Worm (Caenorhabditis elegans): ENCODE results near the gene F17C11.26.

F17C11.26 gene

DNA sequence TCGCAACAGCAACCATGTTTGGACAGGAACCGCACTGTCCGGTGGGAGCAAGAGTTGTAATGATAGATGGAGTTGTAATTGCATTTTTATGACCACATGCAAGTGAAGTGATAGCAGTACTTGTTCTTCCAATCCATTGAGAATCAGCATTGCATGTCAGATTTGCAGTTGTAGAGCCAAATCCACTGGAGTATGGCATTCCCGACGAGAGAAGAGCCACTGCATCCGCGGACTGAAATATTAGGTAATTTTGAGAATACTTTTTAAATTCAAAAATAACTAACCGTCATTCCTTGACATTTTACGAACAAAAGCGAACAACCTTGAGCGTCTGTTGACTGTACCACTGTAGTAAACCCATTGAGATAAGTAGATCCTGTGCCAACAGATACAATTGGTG, 33.8 kb downstream of the F17C11.26 start:
- TF ChIP-seq tbx-2 (tag; optimal IDR thresholded peaks at IDR 0.05) (no peak), dve-1 (tag; optimal IDR thresholded peaks at IDR 0.05) (no peak), pat-9 (tag; optimal IDR thresholded peaks at IDR 0.05) (no peak), fkh-10 (GFP tag; optimal IDR thresholded peaks at IDR 0.05) (no peak), hlh-6 (tag; optimal IDR thresholded peaks at IDR 0.05) (no peak), ama-1 (optimal IDR thresholded peaks at IDR 0.05) (no peak), ceh-34 (tag; optimal IDR thresholded peaks at IDR 0.05) (no peak), ttx-3 (tag; optimal IDR thresholded peaks at IDR 0.05) (no peak), ceh-45 (GFP tag; IDR thresholded peaks at IDR 0.05) (no peak), ceh-19 (GFP tag; optimal IDR thresholded peaks at IDR 0.05) (no peak), ets-4 (tag; optimal IDR thresholded peaks at IDR 0.05) (no peak), C38D4.7 (GFP tag; optimal IDR thresholded peaks at IDR 0.05) (no peak), hlh-30 (tag; optimal IDR thresholded peaks at IDR 0.05; ENCODE audit: insufficient read depth) (no peak), odd-2 (tag; optimal IDR thresholded peaks at IDR 0.05) (no peak), unc-3 (GFP tag; conservative IDR thresholded peaks at IDR 0.05) (no peak), unc-3 (tag; optimal IDR thresholded peaks at IDR 0.05) (no peak), ceh-14 (tag; optimal IDR thresholded peaks at IDR 0.05) (no peak), lim-6 (tag; optimal IDR thresholded peaks at IDR 0.05) (no peak), ceh-48 (tag; optimal IDR thresholded peaks at IDR 0.05) (no peak), K02D7.2 (tag; optimal IDR thresholded peaks at IDR 0.05) (no peak), ahr-1 (tag; optimal IDR thresholded peaks at IDR 0.05) (no peak)

DNA sequence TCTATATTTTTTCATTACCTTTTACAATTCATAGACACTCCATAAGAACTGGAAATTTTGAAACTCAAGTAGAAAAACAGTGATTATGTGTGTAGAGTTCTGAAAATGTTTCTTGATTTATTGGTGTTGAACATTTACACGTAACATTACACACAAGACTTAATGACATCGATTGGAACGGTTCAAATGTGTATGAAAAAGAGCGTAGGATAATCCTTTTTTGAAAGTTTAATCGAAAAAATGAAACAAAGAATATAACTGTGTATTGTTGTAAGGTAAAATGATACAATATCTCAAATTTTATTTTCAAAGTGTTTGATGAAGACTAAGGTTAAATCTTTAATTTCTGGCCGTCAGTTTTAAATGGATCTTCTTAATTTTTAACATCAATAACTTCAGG, 39.9 kb downstream of the F17C11.26 start, which contains the start of gene fig-1:
TSS of gene fig-1 (minus strand) at position 101 of the 400 bp plus-strand sequence.
- TF ChIP-seq dmd-4 (tag; optimal IDR thresholded peaks at IDR 0.05; ENCODE audit: borderline replicate concordance) = no peak
- no peak for TF ChIP-seq hlh-13 (GFP tag; optimal IDR thresholded peaks at IDR 0.05)
- TF ChIP-seq lin-11 (tag; optimal IDR thresholded peaks at IDR 0.05) = no peak
- no peak for TF ChIP-seq pros-1 (tag; optimal IDR thresholded peaks at IDR 0.05)
- TF ChIP-seq ceh-14 (tag; optimal IDR thresholded peaks at IDR 0.05) = no peak
- TF ChIP-seq pax-1 (tag; optimal IDR thresholded peaks at IDR 0.05) = no peak
- no peak for TF ChIP-seq ceh-6 (GFP tag; optimal IDR thresholded peaks at IDR 0.05)

DNA sequence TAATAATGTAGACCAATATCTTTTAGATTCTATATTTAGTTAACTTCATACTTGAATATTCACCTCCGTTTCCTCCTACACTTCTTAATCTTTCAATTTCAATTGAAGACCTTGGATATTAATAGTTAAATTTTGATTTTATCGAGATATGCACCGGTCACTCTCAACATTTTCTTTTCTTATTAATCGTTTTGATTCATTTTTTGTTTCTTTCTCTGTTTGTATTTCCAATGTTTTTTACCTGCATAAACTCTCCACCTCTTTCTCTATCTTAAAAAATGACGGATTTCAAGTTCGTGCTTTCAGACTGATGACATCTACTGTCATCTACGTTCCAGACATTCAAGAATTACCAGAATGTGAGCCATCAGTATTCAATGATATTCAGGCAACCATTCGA, 50.5 kb downstream of the F17C11.26 start, which contains the start of gene frpr-9:
TSS of gene frpr-9 (plus strand) at position 301 of the 400 bp plus-strand sequence.
- TF ChIP-seq nfya-1 (tag; optimal IDR thresholded peaks at IDR 0.05) (no peak), K09A11.1 (tag; optimal IDR thresholded peaks at IDR 0.05; ENCODE audit: insufficient read depth) (no peak), ahr-1 (tag; optimal IDR thresholded peaks at IDR 0.05) (no peak), nhr-232 (tag; optimal IDR thresholded peaks at IDR 0.05) (no peak), ref-2 (tag; optimal IDR thresholded peaks at IDR 0.05) (no peak), hlh-30 (tag; optimal IDR thresholded peaks at IDR 0.05; ENCODE audit: insufficient read depth) (no peak), F13H6.1 (tag; optimal IDR thresholded peaks at IDR 0.05) (no peak), Y22D7AL.16 (tag; optimal IDR thresholded peaks at IDR 0.05) (no peak), lin-11 (tag; optimal IDR thresholded peaks at IDR 0.05) (no peak), dmd-4 (tag; optimal IDR thresholded peaks at IDR 0.05; ENCODE audit: borderline replicate concordance) (no peak), hlh-6 (tag; optimal IDR thresholded peaks at IDR 0.05) (no peak), npax-4 (tag; optimal IDR thresholded peaks at IDR 0.05) (no peak), nhr-11 (tag; optimal IDR thresholded peaks at IDR 0.05) (no peak), ceh-45 (GFP tag; IDR thresholded peaks at IDR 0.05) (no peak), pag-3 (tag; optimal IDR thresholded peaks at IDR 0.05; ENCODE audit: borderline replicate concordance) (no peak), fkh-10 (GFP tag; optimal IDR thresholded peaks at IDR 0.05) (no peak), ceh-14 (tag; optimal IDR thresholded peaks at IDR 0.05) (no peak)

Measured in whole organism, late embryonic.